Fruit fly (Drosophila melanogaster): ENCODE results near the gene CG2186.

- TF ChIP-seq dac (GFP tag; optimal IDR thresholded peaks at IDR 0.05) = no peak
- TF ChIP-seq Blimp-1 (GFP tag; optimal IDR thresholded peaks at IDR 0.05) = no peak
- TF ChIP-seq OdsH (GFP tag; optimal IDR thresholded peaks at IDR 0.05) = no peak
- TF ChIP-seq dsx (GFP tag; optimal IDR thresholded peaks at IDR 0.05; ENCODE audit: poor library complexity, severe bottlenecking) = no peak
- TF ChIP-seq Ets21C (GFP tag; optimal IDR thresholded peaks at IDR 0.05) = no peak
- TF ChIP-seq CG8319 (GFP tag; optimal IDR thresholded peaks at IDR 0.05) = no peak
- TF ChIP-seq svp (GFP tag) = peak; percentile 21
- no peak for TF ChIP-seq topi (GFP tag; optimal IDR thresholded peaks at IDR 0.05)
- TF ChIP-seq CG6792 (GFP tag; optimal IDR thresholded peaks at IDR 0.05) = no peak
- TF ChIP-seq spab (GFP tag; optimal IDR thresholded peaks at IDR 0.05) = no peak
These were observed 34.6 kb upstream of the CG2186 start for dm6 chrX:10822678-10823440.

Measured in whole organism, prepupa.